Fruit fly (Drosophila melanogaster): ENCODE data around the gene CG13361.

The CG13361 gene

DNA sequence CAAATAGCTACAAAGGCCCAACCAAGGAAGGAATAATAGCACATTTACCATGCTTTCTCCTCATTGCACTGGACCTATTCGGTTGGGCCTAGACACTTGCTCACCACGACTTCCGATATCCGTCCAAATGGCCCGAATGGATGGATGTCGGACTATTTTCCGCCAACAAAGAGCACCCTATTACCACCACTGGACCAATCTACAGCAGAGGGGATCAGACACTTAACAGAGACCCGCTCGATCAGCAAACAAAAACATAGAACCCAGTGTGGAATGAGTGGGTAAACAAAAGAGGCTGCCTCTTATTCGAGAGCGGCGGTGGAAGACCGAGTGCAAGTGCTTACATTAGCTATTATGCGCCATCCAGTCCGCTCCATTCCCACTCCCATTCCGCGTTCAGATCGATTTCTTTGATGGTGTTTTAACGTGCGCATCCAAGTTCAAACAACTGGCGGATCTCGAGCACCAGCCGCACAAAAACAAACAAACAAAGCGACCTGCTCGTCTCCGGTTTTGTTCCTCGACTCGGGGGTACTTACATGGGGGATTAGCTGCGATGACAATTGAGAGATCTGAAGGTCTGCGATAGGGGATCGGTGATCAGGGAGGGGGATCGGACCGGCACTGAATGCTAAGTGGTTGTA is 15.1 kb upstream of the CG13361 start:
- TF ChIP-seq kay (GFP tag; ENCODE audit: borderline replicate concordance) (no peak), cnc (optimal IDR thresholded peaks at IDR 0.05) (no peak), ovo (GFP tag; optimal IDR thresholded peaks at IDR 0.05) (no peak), bab1 (GFP tag; optimal IDR thresholded peaks at IDR 0.05) (no peak), Hr96 (GFP tag; optimal IDR thresholded peaks at IDR 0.05) (no peak), CG11617 (GFP tag; optimal IDR thresholded peaks at IDR 0.05) (no peak), CG7045 (GFP tag; optimal IDR thresholded peaks at IDR 0.05) (no peak), tj (GFP tag; optimal IDR thresholded peaks at IDR 0.05) (no peak), toe (GFP tag; optimal IDR thresholded peaks at IDR 0.05) (no peak), Mnt (GFP tag; optimal IDR thresholded peaks at IDR 0.05) (no peak), cic (GFP tag; optimal IDR thresholded peaks at IDR 0.05) (no peak), CG12768 (GFP tag; optimal IDR thresholded peaks at IDR 0.05) (no peak), CG14711 (tag; optimal IDR thresholded peaks at IDR 0.05) (no peak), CG1620 (GFP tag; optimal IDR thresholded peaks at IDR 0.05) (no peak)

DNA sequence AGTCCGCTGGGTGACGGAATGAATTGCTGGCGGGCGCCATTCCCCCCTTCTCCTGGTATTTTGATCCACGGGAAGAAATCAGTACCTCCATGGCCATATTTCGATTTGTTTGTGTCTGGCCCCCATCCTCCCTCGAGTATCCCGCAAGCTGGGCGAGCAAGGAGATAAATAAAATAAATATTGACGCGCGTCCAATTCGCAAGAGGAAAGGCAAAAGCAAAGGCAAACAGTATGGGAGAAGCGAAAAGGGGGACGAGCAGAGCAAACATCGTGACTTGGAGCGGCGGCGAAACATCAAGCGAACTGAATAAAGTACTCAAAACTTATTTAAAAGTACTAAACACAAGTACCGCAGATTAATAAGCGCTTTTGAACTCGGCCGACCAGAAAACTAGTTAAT is 14.5 kb upstream of the CG13361 start:
- TF ChIP-seq cic (GFP tag; optimal IDR thresholded peaks at IDR 0.05) (no peak), CG7101 (tag; optimal IDR thresholded peaks at IDR 0.05) (peak; percentile 28)

- TF ChIP-seq CG5204 (GFP tag; optimal IDR thresholded peaks at IDR 0.05) (no peak), kay (GFP tag; ENCODE audit: borderline replicate concordance) (no peak), CG14711 (tag; optimal IDR thresholded peaks at IDR 0.05) (no peak), CG12768 (GFP tag; optimal IDR thresholded peaks at IDR 0.05) (no peak), Clk (GFP tag; optimal IDR thresholded peaks at IDR 0.05) (no peak), cnc (optimal IDR thresholded peaks at IDR 0.05) (no peak), CG7101 (tag; optimal IDR thresholded peaks at IDR 0.05) (no peak), bab1 (GFP tag; optimal IDR thresholded peaks at IDR 0.05) (no peak), Crg-1 (GFP tag; optimal IDR thresholded peaks at IDR 0.05) (no peak), CG11617 (GFP tag; optimal IDR thresholded peaks at IDR 0.05) (no peak), ovo (GFP tag; optimal IDR thresholded peaks at IDR 0.05) (no peak), tj (GFP tag; optimal IDR thresholded peaks at IDR 0.05) (no peak), CG33017 (tag; optimal IDR thresholded peaks at IDR 0.05) (no peak), pad (GFP tag; optimal IDR thresholded peaks at IDR 0.05) (no peak), Hr96 (GFP tag; optimal IDR thresholded peaks at IDR 0.05) (no peak), toe (GFP tag; optimal IDR thresholded peaks at IDR 0.05) (no peak)
Observed at dm6 chrX:766094-766493, 12.6 kb upstream of the CG13361 start.

DNA sequence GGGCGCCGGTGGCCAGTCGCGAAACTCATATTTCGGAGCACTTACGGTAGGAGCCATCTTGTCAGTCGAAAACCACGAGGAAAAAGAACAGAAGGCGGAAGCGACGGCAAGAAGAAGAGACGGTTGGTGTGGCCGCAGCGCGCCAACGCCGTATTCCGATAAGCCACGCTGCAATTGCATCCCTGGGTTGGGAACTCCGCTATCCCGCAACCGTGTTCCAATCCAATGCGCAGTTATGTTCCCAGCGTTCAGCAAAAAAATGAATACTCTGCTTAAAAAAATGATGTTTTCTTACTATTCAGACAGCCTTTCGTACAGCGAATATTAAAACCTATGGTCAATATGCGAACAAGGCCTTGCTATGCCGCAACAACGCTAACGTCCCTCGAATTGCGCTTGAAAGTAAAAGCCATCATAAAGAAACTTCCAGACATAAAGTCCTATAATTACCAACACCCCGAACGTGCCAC is 11.6 kb upstream of the CG13361 start, which contains the start of gene RpL22:
RpL22 (minus strand) TSS at position 92 of the 470 bp plus-strand sequence.
- TF ChIP-seq Crg-1 (GFP tag; optimal IDR thresholded peaks at IDR 0.05) (peak; percentile 94), CG12768 (GFP tag; optimal IDR thresholded peaks at IDR 0.05) (peak; percentile 68), bab1 (GFP tag; optimal IDR thresholded peaks at IDR 0.05) (peak; percentile 95), ovo (GFP tag; optimal IDR thresholded peaks at IDR 0.05) (peak; percentile 96), CG11617 (GFP tag; optimal IDR thresholded peaks at IDR 0.05) (peak; percentile 95), CG5204 (GFP tag; optimal IDR thresholded peaks at IDR 0.05) (peak; percentile 11), cic (GFP tag; optimal IDR thresholded peaks at IDR 0.05) (peak; percentile 76), CG33017 (tag; optimal IDR thresholded peaks at IDR 0.05) (peak; percentile 42), cnc (optimal IDR thresholded peaks at IDR 0.05) (no peak), CG7045 (GFP tag; optimal IDR thresholded peaks at IDR 0.05) (peak; percentile 48), pad (GFP tag; optimal IDR thresholded peaks at IDR 0.05) (peak; percentile 83), kay (GFP tag; ENCODE audit: borderline replicate concordance) (no peak), Mnt (GFP tag; optimal IDR thresholded peaks at IDR 0.05) (peak; percentile 97), CG7101 (tag; optimal IDR thresholded peaks at IDR 0.05) (peak; percentile 93), toe (GFP tag; optimal IDR thresholded peaks at IDR 0.05) (peak; percentile 13), Clk (GFP tag; optimal IDR thresholded peaks at IDR 0.05) (peak; percentile 5), CG1620 (GFP tag; optimal IDR thresholded peaks at IDR 0.05) (peak; percentile 98), CG14711 (tag; optimal IDR thresholded peaks at IDR 0.05) (peak; percentile 68), Hr96 (GFP tag; optimal IDR thresholded peaks at IDR 0.05) (peak; percentile 94), tj (GFP tag; optimal IDR thresholded peaks at IDR 0.05) (peak; percentile 90)

DNA sequence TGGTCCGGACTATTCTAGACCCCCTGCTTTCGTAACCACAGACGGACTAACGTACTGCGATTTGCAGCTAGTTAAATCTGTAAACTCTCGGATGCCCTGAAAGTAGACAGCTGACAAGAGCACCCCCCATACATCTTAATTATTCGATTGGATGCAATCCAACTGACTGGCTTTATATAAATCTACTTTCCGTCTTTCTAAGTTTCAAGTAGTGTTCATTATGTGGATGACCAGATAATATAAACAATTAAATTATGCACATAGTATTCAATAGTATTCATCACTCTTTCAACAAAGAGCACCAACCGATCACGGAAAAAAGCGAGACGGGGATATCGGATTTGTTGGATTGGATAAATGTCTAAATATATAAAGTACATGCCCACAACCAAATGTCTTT is 8.6 kb upstream of the CG13361 start:
- TF ChIP-seq CG33017 (tag; optimal IDR thresholded peaks at IDR 0.05) = peak; percentile 8
- no peak for TF ChIP-seq Crg-1 (GFP tag; optimal IDR thresholded peaks at IDR 0.05)
- peak; percentile 8 for TF ChIP-seq CG12768 (GFP tag; optimal IDR thresholded peaks at IDR 0.05)

DNA sequence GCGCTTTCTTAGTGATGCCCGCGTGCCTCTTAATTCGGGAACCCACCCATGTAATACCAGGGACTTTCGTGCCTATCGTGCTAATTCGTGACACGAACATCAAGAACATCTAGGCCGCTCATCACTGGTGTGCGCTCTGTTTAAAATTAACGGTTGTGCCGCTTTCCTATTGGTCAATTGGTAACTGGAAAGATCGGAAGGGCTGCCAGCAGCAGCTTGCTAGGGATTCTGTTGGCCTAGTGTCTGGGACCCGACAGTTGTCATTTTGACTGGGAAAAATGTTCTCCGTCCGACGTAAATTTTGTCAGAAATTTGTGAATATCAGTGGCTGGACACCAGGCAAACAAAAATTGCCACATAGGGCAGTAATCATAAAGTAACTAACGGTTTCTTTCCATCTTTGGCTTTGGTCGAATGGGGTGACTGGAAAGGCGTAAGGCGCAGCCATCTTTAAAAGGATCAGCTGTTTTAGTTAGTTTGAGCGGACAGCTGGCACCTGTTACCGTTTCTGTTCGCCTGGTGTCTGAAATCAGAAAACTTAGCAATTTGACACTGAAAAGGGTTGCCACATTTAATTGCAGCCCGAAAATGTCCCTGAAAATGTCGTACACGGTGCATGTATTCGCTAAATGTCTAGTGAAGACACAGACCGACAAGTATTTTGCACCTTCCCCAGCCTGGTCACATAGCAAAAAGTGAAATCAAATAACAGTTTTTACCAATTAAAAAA is 5.6 kb upstream of the CG13361 start, which contains the start of gene CG5273:
CG5273 (plus strand) TSS at position 703 of the 730 bp plus-strand sequence.
- TF ChIP-seq CG12768 (GFP tag; optimal IDR thresholded peaks at IDR 0.05) = peak; percentile 26
- TF ChIP-seq Hr96 (GFP tag; optimal IDR thresholded peaks at IDR 0.05) = peak; percentile 55
- TF ChIP-seq ovo (GFP tag; optimal IDR thresholded peaks at IDR 0.05) = peak; percentile 99
- TF ChIP-seq CG11617 (GFP tag; optimal IDR thresholded peaks at IDR 0.05) = peak; percentile 12
- peak; percentile 43 for TF ChIP-seq Mnt (GFP tag; optimal IDR thresholded peaks at IDR 0.05)
- no peak for TF ChIP-seq kay (GFP tag; ENCODE audit: borderline replicate concordance)
- TF ChIP-seq tj (GFP tag; optimal IDR thresholded peaks at IDR 0.05) = peak; percentile 35
- TF ChIP-seq CG14711 (tag; optimal IDR thresholded peaks at IDR 0.05) = peak; percentile 94
- TF ChIP-seq CG1620 (GFP tag; optimal IDR thresholded peaks at IDR 0.05) = peak; percentile 14
- TF ChIP-seq CG7101 (tag; optimal IDR thresholded peaks at IDR 0.05) = peak; percentile 39
- TF ChIP-seq Crg-1 (GFP tag; optimal IDR thresholded peaks at IDR 0.05) = peak; percentile 15
- no peak for TF ChIP-seq CG5204 (GFP tag; optimal IDR thresholded peaks at IDR 0.05)
- no peak for TF ChIP-seq toe (GFP tag; optimal IDR thresholded peaks at IDR 0.05)
- TF ChIP-seq bab1 (GFP tag; optimal IDR thresholded peaks at IDR 0.05) = peak; percentile 82
- TF ChIP-seq pad (GFP tag; optimal IDR thresholded peaks at IDR 0.05) = peak; percentile 99
